2 worm cellular contexts compared by ENCODE assay signal in genomic region chrX:2000517-2000916, ce11.
TF ChIP-seq lines count a peak whose summit lies in the region.

No protein-coding gene starts in this region.

TF ChIP-seq in whole organism, L4 larva, 104 proteins besides CTCF, POLR2A, EP300 and RAD21:
- TF ChIP-seq Y5F2A.4 (GFP tag; optimal IDR thresholded peaks at IDR 0.05; lab: Kevin White, UChicago) (no peak), duxl-1 (tag; optimal IDR thresholded peaks at IDR 0.05; lab: Kevin White, UChicago; ENCODE audit: poor library complexity) (peak; percentile 91), unc-62 (GFP tag; optimal IDR thresholded peaks at IDR 0.05 in 1 of 2; lab: Kevin White, UChicago) (peak in 1 of 2 experiments; percentile 78), unc-62 (tag; optimal IDR thresholded peaks at IDR 0.05; lab: Kevin White, UChicago) (no peak), aha-1 (tag; lab: Kevin White, UChicago) (peak; percentile 72)
TF ChIP-seq in whole organism, L4 larva: peak in this region for 3.

TF ChIP-seq in whole organism, young adult, 124 proteins besides CTCF, POLR2A, EP300 and RAD21:
- TF ChIP-seq tlf-1 (GFP tag; optimal IDR thresholded peaks at IDR 0.05; lab: Kevin White, UChicago) (no peak), snpc-1.3 (tag; optimal IDR thresholded peaks at IDR 0.05; lab: Kevin White, UChicago; ENCODE audit: insufficient read depth) (no peak), cebp-2 (GFP tag; IDR thresholded peaks at IDR 0.05; lab: Robert Waterston, UW) (no peak), F23B12.7 (tag; optimal IDR thresholded peaks at IDR 0.05; lab: Kevin White, UChicago; ENCODE audit: insufficient read depth) (no peak), T07F8.4 (tag; optimal IDR thresholded peaks at IDR 0.05; lab: Kevin White, UChicago) (no peak), sptf-2 (GFP tag; optimal IDR thresholded peaks at IDR 0.05; lab: Kevin White, UChicago) (no peak), aptf-3 (GFP tag; IDR thresholded peaks at IDR 0.05; lab: Robert Waterston, UW) (no peak), tbp1 (GFP tag; optimal IDR thresholded peaks at IDR 0.05; lab: Kevin White, UChicago) (no peak), efl-1 (GFP tag; optimal IDR thresholded peaks at IDR 0.05; lab: Kevin White, UChicago) (peak; percentile 17)
TF ChIP-seq in whole organism, young adult: peak in this region for 1.
